Worm (Caenorhabditis elegans) whole organism, mixed stage, embryonic: ENCODE results near the gene Y48A6C.4.
"Not testable (repeated sequence)": the region's sequence is repeated elsewhere in the genome, so short reads cannot be mapped to it uniquely, and the experiment has no call there.

Experiments used
- M03D4.4 ChIP-seq: sonication (generic microtip); optimal IDR thresholded peaks from 2 replicates; lab custom pipeline; 2017; ENCODE audit warnings: mild to moderate bottlenecking, missing genetic modification characterization, missing compliant biosample characterization
- bed-3 ChIP-seq: fragments of 200-800 bp; sonication (Bioruptor generic); optimal IDR thresholded peaks from 3 replicates; lab custom pipeline; 2018; ENCODE audit warnings: mild to moderate bottlenecking, missing genetic modification characterization, moderate library complexity, missing compliant biosample characterization
- blmp-1 ChIP-seq: fragments of 150-350 bp; optimal IDR thresholded peaks from 2 replicates; lab custom pipeline; 2014; ENCODE audit warnings: missing biosample characterization, missing genetic modification characterization
- ceh-39 ChIP-seq: fragments of 150-350 bp; optimal IDR thresholded peaks from 2 replicates; lab custom pipeline; 2014; ENCODE audit warnings: missing biosample characterization, missing genetic modification characterization
- ceh-43 ChIP-seq: fragments of 200-800 bp; sonication (Bioruptor generic); optimal IDR thresholded peaks from 2 replicates; lab custom pipeline; 2018; ENCODE audit warnings: mild to moderate bottlenecking, missing genetic modification characterization, moderate library complexity, missing compliant biosample characterization
- ceh-83 ChIP-seq: fragments of 200-800 bp; sonication (Bioruptor generic); optimal IDR thresholded peaks from 2 replicates; lab custom pipeline; 2018; ENCODE audit warnings: mild to moderate bottlenecking, missing genetic modification characterization, missing compliant biosample characterization
- ces-1 ChIP-seq: fragments of 150-350 bp; optimal IDR thresholded peaks from 2 replicates; lab custom pipeline; 2014; ENCODE audit warnings: missing biosample characterization, missing genetic modification reagents, missing genetic modification characterization
- cnd-1 ChIP-seq: fragments of 200-800 bp; sonication (Bioruptor generic); optimal IDR thresholded peaks from 2 replicates; lab custom pipeline; 2018; ENCODE audit warnings: mild to moderate bottlenecking, missing genetic modification characterization, missing compliant biosample characterization
- drap-1 ChIP-seq: fragments of 200-800 bp; sonication (Bioruptor generic); optimal IDR thresholded peaks from 3 replicates; lab custom pipeline; 2018; ENCODE audit warnings: mild to moderate bottlenecking, missing genetic modification characterization, missing compliant biosample characterization
- elt-1 ChIP-seq: sonication (generic microtip); optimal IDR thresholded peaks from 2 replicates; lab custom pipeline; 2017; ENCODE audit warnings: missing genetic modification characterization, mild to moderate bottlenecking, missing compliant biosample characterization, antibody characterized with exemption, moderate library complexity, borderline replicate concordance; ENCODE audit not compliant: insufficient read depth
- elt-3 ChIP-seq: fragments of 150-350 bp; optimal IDR thresholded peaks from 2 replicates; lab custom pipeline; 2014; ENCODE audit warnings: missing biosample characterization, missing genetic modification characterization
- hlh-1 ChIP-seq: fragments of 150-350 bp; optimal IDR thresholded peaks from 2 replicates; lab custom pipeline; 2014; ENCODE audit warnings: missing biosample characterization, missing genetic modification reagents, missing genetic modification characterization
- lin-13 ChIP-seq: fragments of 150-350 bp; optimal IDR thresholded peaks from 2 replicates; lab custom pipeline; 2014; ENCODE audit warnings: missing biosample characterization, missing genetic modification characterization
- lin-32 ChIP-seq: fragments of 200-800 bp; sonication (Bioruptor generic); optimal IDR thresholded peaks from 2 replicates; lab custom pipeline; 2018; ENCODE audit warnings: mild to moderate bottlenecking, missing genetic modification characterization, missing compliant biosample characterization
- lsy-2 ChIP-seq: fragments of 150-350 bp; optimal IDR thresholded peaks from 2 replicates; lab custom pipeline; 2014; ENCODE audit warnings: missing biosample characterization, missing genetic modification characterization
- mab-5 ChIP-seq: fragments of 150-350 bp; optimal IDR thresholded peaks from 2 replicates; lab custom pipeline; 2014; ENCODE audit warnings: missing biosample characterization, missing genetic modification characterization
- mep-1 ChIP-seq: fragments of 150-350 bp; optimal IDR thresholded peaks from 2 replicates; lab custom pipeline; 2017; ENCODE audit warnings: missing biosample characterization, missing genetic modification reagents, missing genetic modification characterization, inconsistent platforms
- nhr-12 ChIP-seq: fragments of 150-350 bp; optimal IDR thresholded peaks from 2 replicates; lab custom pipeline; 2014; ENCODE audit warnings: missing biosample characterization, missing genetic modification characterization
- nhr-2 ChIP-seq: fragments of 150-350 bp; optimal IDR thresholded peaks from 2 replicates; lab custom pipeline; 2014; ENCODE audit warnings: missing biosample characterization, missing genetic modification characterization
- nhr-237 ChIP-seq: fragments of 150-350 bp; optimal IDR thresholded peaks from 2 replicates; lab custom pipeline; 2014; ENCODE audit warnings: missing biosample characterization, missing genetic modification characterization
- nhr-76 ChIP-seq: sonication (generic microtip); optimal IDR thresholded peaks from 2 replicates; lab custom pipeline; 2017; ENCODE audit warnings: missing biosample characterization, missing genetic modification characterization
- pha-4 ChIP-seq: fragments of 150-350 bp; optimal IDR thresholded peaks from 2 replicates; lab custom pipeline; 2018; ENCODE audit warnings: missing biosample characterization, missing genetic modification reagents, missing genetic modification characterization
- sem-2 ChIP-seq: fragments of 200-800 bp; sonication (Bioruptor generic); optimal IDR thresholded peaks from 2 replicates; lab custom pipeline; 2018; ENCODE audit warnings: mild to moderate bottlenecking, missing genetic modification characterization, missing compliant biosample characterization
- snpc-4 ChIP-seq: fragments of 150-350 bp; optimal IDR thresholded peaks from 2 replicates; lab custom pipeline; 2014; ENCODE audit warnings: missing biosample characterization, missing genetic modification characterization
- sptf-1 ChIP-seq: sonication (generic microtip); optimal IDR thresholded peaks from 2 replicates; lab custom pipeline; 2017; ENCODE audit warnings: mild to moderate bottlenecking, missing genetic modification characterization, moderate library complexity, missing compliant biosample characterization
- unc-120 ChIP-seq: sonication (generic microtip); optimal IDR thresholded peaks from 2 replicates; lab custom pipeline; 2017; ENCODE audit warnings: missing genetic modification characterization, missing compliant biosample characterization; ENCODE audit not compliant: poor library complexity, severe bottlenecking
- unc-62 ChIP-seq: fragments of 150-350 bp; optimal IDR thresholded peaks from 2 replicates; lab custom pipeline; 2014; ENCODE audit warnings: missing biosample characterization, missing genetic modification reagents, missing genetic modification characterization
- ztf-11 ChIP-seq: fragments of 150-350 bp; optimal IDR thresholded peaks from 2 replicates; lab custom pipeline; 2014; ENCODE audit warnings: missing biosample characterization, missing genetic modification characterization

The Y48A6C.4 gene

DNA sequence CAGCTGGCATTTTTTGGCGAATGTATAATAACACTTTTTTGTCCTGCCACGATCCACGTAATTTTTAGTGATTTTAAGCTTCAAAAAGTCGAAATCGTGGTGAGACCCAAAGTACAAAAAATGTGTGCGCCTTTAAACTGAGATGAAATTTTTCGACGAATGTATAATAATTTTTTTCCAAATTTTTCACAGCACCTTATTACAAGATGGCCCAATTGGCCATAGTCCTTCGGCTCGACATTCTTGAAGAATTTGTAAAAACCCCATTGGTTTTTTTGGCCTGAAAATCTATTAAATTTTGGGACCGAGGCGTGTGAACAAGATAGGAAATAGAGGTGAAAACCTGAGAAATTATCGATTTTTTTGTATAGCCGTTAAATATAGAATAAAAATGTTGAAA lies 3.6 kb upstream of the Y48A6C.4 start:
- no peak for TF ChIP-seq sem-2 (GFP tag; lab: Kevin White, UChicago)
- no peak for TF ChIP-seq cnd-1 (tag; lab: Kevin White, UChicago)
- no peak for TF ChIP-seq elt-1 (tag; lab: Kevin White, UChicago)
- TF ChIP-seq nhr-76 (tag; lab: Kevin White, UChicago), result no peak
- TF ChIP-seq lin-32 (GFP tag; lab: Kevin White, UChicago), result no peak

DNA sequence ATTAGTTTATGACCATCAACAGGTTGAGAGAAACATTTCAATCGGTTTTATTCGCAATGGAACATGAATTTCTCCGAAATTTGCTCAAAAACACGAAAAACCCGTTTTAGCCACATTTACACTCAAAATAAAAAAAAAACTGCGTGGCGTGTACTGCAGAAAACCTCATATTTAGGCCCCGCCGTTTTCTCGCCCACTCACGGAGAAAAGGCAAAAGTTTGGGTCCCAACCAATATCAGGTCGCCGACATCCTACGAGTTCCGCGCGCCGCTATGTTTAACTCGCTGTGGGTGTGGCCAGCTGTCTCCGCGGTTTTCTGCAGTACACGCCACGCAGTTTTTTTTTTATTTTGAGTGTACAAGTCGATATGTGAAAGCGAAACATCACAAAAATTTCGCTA lies 4.2 kb downstream of the Y48A6C.4 start:
- no peak for TF ChIP-seq bed-3 (GFP tag; lab: Kevin White, UChicago)
- no peak for TF ChIP-seq unc-120 (tag; lab: Kevin White, UChicago)

DNA sequence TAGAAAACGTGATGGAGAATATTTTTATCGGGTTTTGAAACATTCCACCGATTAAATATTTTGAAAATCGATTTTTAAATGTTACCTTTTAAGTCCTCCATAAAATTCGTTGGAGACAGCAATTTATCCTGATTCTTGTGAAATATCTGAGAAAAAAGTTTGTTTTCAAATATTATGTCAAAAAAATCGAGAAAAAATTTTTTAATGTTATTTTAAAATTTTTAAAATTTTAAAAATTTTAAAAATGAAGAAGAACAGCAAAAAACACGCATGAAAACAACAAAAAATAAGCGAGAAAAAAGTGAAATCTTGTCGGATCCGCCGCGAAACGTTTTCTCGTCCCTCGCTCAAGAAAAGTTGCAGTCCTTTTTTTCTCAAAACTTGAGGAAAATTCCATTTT lies 7.9 kb downstream of the Y48A6C.4 start, which contains the start of gene Y48A6C.8:
Y48A6C.8 (minus strand) TSS at position 101 of the 400 bp plus-strand sequence.
- TF ChIP-seq unc-62 (GFP tag; lab: Kevin White, UChicago), result no peak
- TF ChIP-seq blmp-1 (tag; lab: Kevin White, UChicago), result no peak
- no peak for TF ChIP-seq hlh-1 (tag; lab: Kevin White, UChicago)
- TF ChIP-seq elt-1 (tag; lab: Kevin White, UChicago), result no peak
- no peak for TF ChIP-seq ceh-83 (GFP tag; lab: Kevin White, UChicago)
- TF ChIP-seq pha-4 (tag; lab: Kevin White, UChicago), result no peak
- no peak for TF ChIP-seq elt-3
- no peak for TF ChIP-seq lin-13 (tag; lab: Kevin White, UChicago)
- TF ChIP-seq mab-5 (tag; lab: Kevin White, UChicago), result no peak
- no peak for TF ChIP-seq ceh-39 (tag; lab: Kevin White, UChicago)
- no peak for TF ChIP-seq lin-32 (GFP tag; lab: Kevin White, UChicago)
- TF ChIP-seq nhr-237 (tag; lab: Kevin White, UChicago), result no peak
- TF ChIP-seq nhr-12 (tag; lab: Kevin White, UChicago), result no peak
- TF ChIP-seq drap-1 (GFP tag; lab: Kevin White, UChicago), result no peak

DNA sequence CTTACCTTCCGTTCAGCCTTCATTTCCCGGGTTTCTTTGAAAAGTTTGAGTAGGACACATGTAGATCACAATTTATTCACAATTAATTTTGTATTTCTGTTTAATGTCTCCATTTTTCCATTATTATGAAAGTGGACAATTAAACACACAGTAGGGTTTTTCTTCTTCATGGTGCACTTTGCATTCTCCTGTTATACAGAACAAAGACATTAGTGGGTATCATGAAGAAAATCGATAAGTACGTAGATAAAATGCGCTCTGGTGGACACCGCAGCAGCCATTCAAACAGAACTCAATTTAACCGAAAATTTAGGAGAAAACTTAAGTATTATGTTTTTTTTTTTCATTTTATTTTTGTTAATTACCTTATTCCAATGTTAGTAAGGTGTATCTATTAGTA lies 9.8 kb downstream of the Y48A6C.4 start:
- TF ChIP-seq M03D4.4 (tag; lab: Kevin White, UChicago) (no peak), lin-13 (tag; lab: Kevin White, UChicago) (no peak), ceh-83 (GFP tag; lab: Kevin White, UChicago) (no peak), ces-1 (GFP tag; lab: Kevin White, UChicago) (peak; percentile 42), mep-1 (tag; lab: Kevin White, UChicago) (no peak), lsy-2 (no peak), bed-3 (GFP tag; lab: Kevin White, UChicago) (no peak)

DNA sequence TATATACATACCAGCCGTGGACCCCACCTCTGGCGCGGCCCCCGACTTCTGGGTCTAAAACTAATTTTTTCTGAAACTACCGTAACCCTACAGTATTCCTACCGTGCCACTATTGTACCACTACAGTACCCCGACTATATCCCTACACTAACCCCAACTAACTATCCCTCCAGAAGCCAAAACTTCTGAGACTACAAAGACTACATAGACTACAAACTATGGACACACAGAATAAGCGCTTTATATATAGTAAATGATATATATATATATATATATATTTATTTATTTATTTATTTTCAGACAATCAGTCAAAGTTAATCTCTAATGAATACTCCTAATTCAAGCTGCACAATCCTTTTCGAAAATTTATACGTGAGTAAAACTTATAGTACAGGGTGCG lies 11.9 kb downstream of the Y48A6C.4 start, which contains the start of gene pha-1:
pha-1 (plus strand) TSS at position 301 of the 400 bp plus-strand sequence.
- TF ChIP-seq hlh-1 (tag; lab: Kevin White, UChicago); ces-1 (GFP tag; lab: Kevin White, UChicago); M03D4.4 (tag; lab: Kevin White, UChicago): not testable (repeated sequence)
- TF ChIP-seq, all 35 proteins: peak for 0; not testable (repeated sequence) for 35

DNA sequence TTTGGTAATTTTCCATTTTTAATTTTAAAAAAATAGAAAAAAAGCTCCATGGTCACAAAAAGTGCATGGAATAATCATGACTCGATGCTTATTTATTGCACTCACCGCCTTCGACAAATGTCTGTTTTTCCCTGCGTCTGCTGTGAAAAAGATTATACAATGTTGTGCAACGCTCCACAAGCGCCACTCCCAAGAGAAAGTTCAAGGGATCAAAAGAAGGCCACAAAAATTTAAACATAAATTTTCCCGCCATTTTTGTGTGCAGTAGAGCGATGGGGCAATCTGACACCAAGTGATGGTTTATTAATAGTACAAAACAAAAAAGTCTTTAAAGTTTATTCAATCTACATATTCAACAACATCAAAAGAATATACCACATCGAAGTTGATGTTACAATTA lies 19.3 kb downstream of the Y48A6C.4 start, which contains the start of gene fbxa-128:
fbxa-128 (minus strand) TSS at position 192 of the 400 bp plus-strand sequence.
- TF ChIP-seq drap-1 (GFP tag; lab: Kevin White, UChicago), result no peak
- TF ChIP-seq unc-62 (GFP tag; lab: Kevin White, UChicago), result no peak
- TF ChIP-seq cnd-1 (tag; lab: Kevin White, UChicago), result no peak
- no peak for TF ChIP-seq nhr-237 (tag; lab: Kevin White, UChicago)
- TF ChIP-seq snpc-4 (tag; lab: Kevin White, UChicago), result no peak
- TF ChIP-seq ceh-83 (GFP tag; lab: Kevin White, UChicago), result no peak
- TF ChIP-seq ztf-11, result no peak
- no peak for TF ChIP-seq nhr-2 (tag; lab: Kevin White, UChicago)
- TF ChIP-seq mep-1 (tag; lab: Kevin White, UChicago), result no peak
- no peak for TF ChIP-seq elt-1 (tag; lab: Kevin White, UChicago)
- TF ChIP-seq ceh-43, result no peak
- TF ChIP-seq ces-1 (GFP tag; lab: Kevin White, UChicago), result no peak
- TF ChIP-seq lin-32 (GFP tag; lab: Kevin White, UChicago), result no peak
- TF ChIP-seq sptf-1 (tag; lab: Kevin White, UChicago), result no peak
